Worm (Caenorhabditis elegans) whole organism, L4/young adult: Measurements from ENCODE around the gene lin-15B.

Experiments used
- W03F9.2 ChIP-seq: fragments of 150-350 bp; optimal IDR thresholded peaks from 2 replicates; lab custom pipeline; 2014; ENCODE audit warnings: missing biosample characterization, missing genetic modification characterization
- dao-5 ChIP-seq: sonication (generic microtip); optimal IDR thresholded peaks from 2 replicates; lab custom pipeline; 2016; ENCODE audit warnings: missing genotype, missing genetic modification characterization, moderate library complexity, missing compliant biosample characterization
- him-1 ChIP-seq: sonication (generic microtip); optimal IDR thresholded peaks from 2 replicates; lab custom pipeline; 2016; ENCODE audit warnings: missing genotype, missing genetic modification reagents, missing genetic modification characterization, missing compliant biosample characterization

Gene lin-15B

ce11 chrX:15768532-15768931 is 42.6 kb downstream of the lin-15B start:
- no peak for TF ChIP-seq dao-5

ce11 chrX:15769895-15770559 is 44.1 kb downstream of the lin-15B start:
- no peak for TF ChIP-seq dao-5

ce11 chrX:15770787-15771186 is 44.9 kb downstream of the lin-15B start:
- TF ChIP-seq W03F9.2 (tag; lab: Kevin White, UChicago) (no peak), him-1 (tag; lab: Kevin White, UChicago) (no peak), dao-5 (no peak)

ce11 chrX:15771411-15771810 is 45.5 kb downstream of the lin-15B start, which contains the start of gene Y7A5A.1:
Gene Y7A5A.1 (minus strand): TSS chrX:15771493.
- TF ChIP-seq dao-5 (no peak), him-1 (tag; lab: Kevin White, UChicago) (no peak), W03F9.2 (tag; lab: Kevin White, UChicago) (no peak)

ce11 chrX:15772674-15773073 is 46.8 kb downstream of the lin-15B start, which contains the start of gene Y7A5A.2:
Gene Y7A5A.2 (minus strand): TSS chrX:15772735.
- no peak for TF ChIP-seq him-1 (tag; lab: Kevin White, UChicago)
- no peak for TF ChIP-seq W03F9.2 (tag; lab: Kevin White, UChicago)
- TF ChIP-seq dao-5, result no peak

ce11 chrX:15773262-15773908 is 47.5 kb downstream of the lin-15B start, which contains the start of gene Y7A5A.13:
Gene Y7A5A.13 (plus strand): TSS chrX:15773858.
- no peak for TF ChIP-seq W03F9.2 (tag; lab: Kevin White, UChicago)
- no peak for TF ChIP-seq him-1 (tag; lab: Kevin White, UChicago)
- no peak for TF ChIP-seq dao-5

- TF ChIP-seq dao-5 (no peak), him-1 (tag; lab: Kevin White, UChicago) (no peak), W03F9.2 (tag; lab: Kevin White, UChicago) (no peak)
Observed at ce11 chrX:15779503-15779902, 53.6 kb downstream of the lin-15B start.
